Worm (Caenorhabditis elegans): ENCODE results near the gene T07C4.3.

- TF ChIP-seq mep-1 (tag; optimal IDR thresholded peaks at IDR 0.05): no peak
- no peak for TF ChIP-seq nhr-237 (tag; optimal IDR thresholded peaks at IDR 0.05)
- no peak for TF ChIP-seq unc-130 (tag; optimal IDR thresholded peaks at IDR 0.05)
- no peak for TF ChIP-seq elt-3 (tag; optimal IDR thresholded peaks at IDR 0.05)
- no peak for TF ChIP-seq nhr-11 (tag; optimal IDR thresholded peaks at IDR 0.05)
- TF ChIP-seq mdl-1 (tag; optimal IDR thresholded peaks at IDR 0.05): no peak
- TF ChIP-seq lin-15B (tag; optimal IDR thresholded peaks at IDR 0.05): no peak
- no peak for TF ChIP-seq jun-1 (tag; optimal IDR thresholded peaks at IDR 0.05)
- no peak for TF ChIP-seq nhr-90 (tag; optimal IDR thresholded peaks at IDR 0.05; ENCODE audit: poor library complexity)
- no peak for TF ChIP-seq nhr-77 (tag; optimal IDR thresholded peaks at IDR 0.05)
- TF ChIP-seq fos-1 (tag; optimal IDR thresholded peaks at IDR 0.05): no peak
Measured at ce11 chrIII:10330372-10331062, 21.4 kb upstream of the T07C4.3 start, which contains the start of gene nex-2.
